Worm (Caenorhabditis elegans) whole organism, midembryonic: ENCODE measurements around the gene ncs-3.

ENCODE experiments used
- flt-1 ChIP-seq: fragments of 200-800 bp; sonication (Bioruptor generic); IDR thresholded peaks from 2 replicates; pipeline ENCODE4 v1.3.6; 2022; ENCODE audit warnings: missing genetic modification characterization, missing compliant biosample characterization
- klf-2 ChIP-seq: fragments of 200-800 bp; sonication (Bioruptor generic); conservative IDR thresholded peaks from 2 replicates; pipeline ENCODE4 v1.3.6; 2022; ENCODE audit warnings: missing genetic modification reagents, missing genetic modification characterization, missing compliant biosample characterization
- med-1 ChIP-seq: sonication (generic microtip); optimal IDR thresholded peaks from 2 replicates; lab custom pipeline; 2017; ENCODE audit warnings: missing genetic modification characterization, mild to moderate bottlenecking, missing compliant biosample characterization, antibody characterized with exemption, missing genetic modification reagents; ENCODE audit not compliant: insufficient read depth
- ztf-23 ChIP-seq: fragments of 200-800 bp; sonication (Bioruptor generic); IDR thresholded peaks from 2 replicates; pipeline ENCODE4 v1.3.6; 2022; ENCODE audit warnings: missing genetic modification reagents, missing genetic modification characterization, missing compliant biosample characterization

DNA sequence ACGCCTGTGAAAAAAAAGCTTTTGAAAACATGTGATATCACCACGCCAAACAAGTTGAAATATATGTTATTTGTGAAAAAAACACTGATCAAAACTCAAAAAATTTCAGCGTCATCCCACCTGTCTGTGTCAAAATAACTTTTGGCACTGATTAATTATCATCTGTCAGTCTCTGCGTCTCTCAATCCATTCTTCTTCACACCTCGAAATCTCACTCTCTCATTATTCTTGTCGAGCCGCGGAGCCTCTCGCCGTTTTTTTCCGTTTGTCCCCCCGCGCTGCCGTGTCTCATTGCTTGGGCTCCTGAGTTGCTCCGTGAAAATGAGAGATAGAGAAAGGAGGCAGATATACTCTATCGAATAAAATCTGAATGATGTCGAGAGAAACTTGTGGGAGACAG lies 2.8 kb upstream of the ncs-3 start:
- TF ChIP-seq flt-1 = no peak
- TF ChIP-seq ztf-23 = no peak
- TF ChIP-seq med-1 = no peak
- TF ChIP-seq klf-2 (GFP tag; lab: Robert Waterston, UW) = no peak
